Fruit fly (Drosophila melanogaster) whole organism, embryonic: ENCODE measurements around the gene CG3097.

Source experiments
- Ada2b ChIP-seq: fragments of 200-800 bp; sonication (Bioruptor generic); IDR thresholded peaks from 2 replicates; pipeline ENCODE4 v1.3.6; 2022; ENCODE audit warnings: missing biosample characterization, missing genetic modification characterization
- B-H1 ChIP-seq: fragments of 200-800 bp; sonication (Bioruptor generic); IDR thresholded peaks from 3 replicates; pipeline ENCODE4 v1.3.6; 2022; ENCODE audit warnings: missing biosample characterization, missing genetic modification characterization
- Bdp1 ChIP-seq: fragments of 200-800 bp; sonication (Bioruptor generic); optimal IDR thresholded peaks from 3 replicates; lab custom pipeline; 2016; ENCODE audit warnings: missing biosample characterization, missing genetic modification characterization
- CG10147 ChIP-seq: fragments of 200-800 bp; sonication (Bioruptor generic); optimal IDR thresholded peaks from 2 replicates; lab custom pipeline; 2019; ENCODE audit warnings: missing biosample characterization, mild to moderate bottlenecking, missing genetic modification characterization, moderate library complexity
- CG10321 ChIP-seq: fragments of 200-800 bp; sonication (Bioruptor generic); IDR thresholded peaks from 2 replicates; pipeline ENCODE4 v1.3.6; 2022; ENCODE audit warnings: missing biosample characterization, missing genetic modification characterization
- CG10543 ChIP-seq: fragments of 200-800 bp; sonication (Bioruptor generic); optimal IDR thresholded peaks from 3 replicates; lab custom pipeline; 2017; ENCODE audit warnings: missing biosample characterization, mild to moderate bottlenecking, missing genetic modification characterization, moderate library complexity
- CG17359 ChIP-seq: fragments of 200-800 bp; sonication (Bioruptor generic); optimal IDR thresholded peaks from 3 replicates; lab custom pipeline; 2018; ENCODE audit warnings: missing biosample characterization, mild to moderate bottlenecking, missing genetic modification characterization, moderate library complexity
- CG30403 ChIP-seq: fragments of 200-800 bp; sonication (Bioruptor generic); optimal IDR thresholded peaks from 3 replicates; lab custom pipeline; 2016; ENCODE audit warnings: missing biosample characterization, missing genetic modification characterization
- CG3407 ChIP-seq: fragments of 200-800 bp; sonication (Bioruptor generic); optimal IDR thresholded peaks from 2 replicates; lab custom pipeline; 2018; ENCODE audit warnings: missing biosample characterization, mild to moderate bottlenecking, missing genetic modification characterization
- CG3995 ChIP-seq: fragments of 200-800 bp; sonication (Bioruptor generic); optimal IDR thresholded peaks from 3 replicates; lab custom pipeline; 2016; ENCODE audit warnings: missing biosample characterization, missing genetic modification characterization
- CG6791 ChIP-seq: fragments of 200-800 bp; sonication (Bioruptor generic); IDR thresholded peaks from 3 replicates; pipeline ENCODE4 v1.3.6; 2022; ENCODE audit warnings: missing biosample characterization, missing genetic modification characterization; ENCODE audit not compliant: partially characterized antibody
- CG6854 ChIP-seq: fragments of 200-800 bp; sonication (Bioruptor generic); optimal IDR thresholded peaks from 3 replicates; lab custom pipeline; 2017; ENCODE audit warnings: missing biosample characterization, mild to moderate bottlenecking, missing genetic modification characterization
- CTCF ChIP-seq: fragments of 200-800 bp; sonication (Bioruptor generic); optimal IDR thresholded peaks from 2 replicates; lab custom pipeline; 2017; ENCODE audit warnings: missing biosample characterization, mild to moderate bottlenecking, missing genetic modification characterization, moderate library complexity
- D19A ChIP-seq: fragments of 200-800 bp; optimal IDR thresholded peaks from 3 replicates; lab custom pipeline; 2019; ENCODE audit warnings: missing biosample characterization, mild to moderate bottlenecking, missing genetic modification characterization, moderate library complexity
- Dip3 ChIP-seq: fragments of 200-800 bp; sonication (Bioruptor generic); optimal IDR thresholded peaks from 3 replicates; lab custom pipeline; 2016; ENCODE audit warnings: missing biosample characterization, missing genetic modification characterization
- Dll ChIP-seq: fragments of 200-800 bp; sonication (Bioruptor generic); IDR thresholded peaks from 4 replicates; pipeline ENCODE4 v1.3.6; 2022; ENCODE audit warnings: missing biosample characterization, missing genetic modification characterization; ENCODE audit not compliant: partially characterized antibody
- HmgZ ChIP-seq: fragments of 200-800 bp; sonication (Bioruptor generic); optimal IDR thresholded peaks from 2 replicates; lab custom pipeline; 2018; ENCODE audit warnings: missing biosample characterization, mild to moderate bottlenecking, missing genetic modification characterization
- Mad ChIP-seq: fragments of 200-800 bp; sonication (Bioruptor generic); optimal IDR thresholded peaks from 2 replicates; lab custom pipeline; 2016; ENCODE audit warnings: missing biosample characterization, missing genetic modification characterization
- Oaz ChIP-seq: fragments of 200-800 bp; sonication (Bioruptor generic); IDR thresholded peaks from 2 replicates; pipeline ENCODE4 v1.3.6; 2022; ENCODE audit warnings: missing biosample characterization, missing genetic modification characterization
- Tbp ChIP-seq: fragments of >200 bp; optimal IDR thresholded peaks from 2 replicates; lab custom pipeline; 2018; ENCODE audit warnings: missing biosample characterization, missing genetic modification characterization
- ab ChIP-seq: fragments of 200-800 bp; sonication (Bioruptor generic); optimal IDR thresholded peaks from 2 replicates; lab custom pipeline; 2016; ENCODE audit warnings: missing biosample characterization, missing genetic modification characterization
- al ChIP-seq: fragments of 200-800 bp; sonication (Bioruptor generic); IDR thresholded peaks from 2 replicates; pipeline ENCODE4 v1.3.6; 2022; ENCODE audit warnings: missing biosample characterization, missing genetic modification characterization
- aop ChIP-seq: fragments of 200-800 bp; sonication (Bioruptor generic); IDR thresholded peaks from 2 replicates; pipeline ENCODE4 v1.3.6; 2022; ENCODE audit warnings: missing biosample characterization, missing genetic modification characterization
- chm ChIP-seq: fragments of 200-800 bp; sonication (Bioruptor generic); IDR thresholded peaks from 2 replicates; pipeline ENCODE4 v1.3.6; 2022; ENCODE audit warnings: missing biosample characterization, missing genetic modification characterization
- chn ChIP-seq: fragments of 200-800 bp; sonication (Bioruptor generic); optimal IDR thresholded peaks from 2 replicates; lab custom pipeline; 2016; ENCODE audit warnings: missing biosample characterization, missing genetic modification characterization
- dati ChIP-seq: fragments of 200-800 bp; sonication (Bioruptor generic); IDR thresholded peaks from 2 replicates; pipeline ENCODE4 v1.3.6; 2022; ENCODE audit warnings: missing biosample characterization, missing genetic modification characterization
- emc ChIP-seq: fragments of 200-800 bp; sonication (Bioruptor generic); optimal IDR thresholded peaks from 2 replicates; lab custom pipeline; 2016; ENCODE audit warnings: missing biosample characterization, missing genetic modification characterization
- ewg ChIP-seq: fragments of 200-800 bp; sonication (Bioruptor generic); optimal IDR thresholded peaks from 3 replicates; lab custom pipeline; 2017; ENCODE audit warnings: mild to moderate bottlenecking, missing biosample characterization, missing genetic modification reagents, missing genetic modification characterization
- eyg ChIP-seq: fragments of 200-800 bp; sonication (Bioruptor generic); optimal IDR thresholded peaks from 3 replicates; lab custom pipeline; 2016; ENCODE audit warnings: missing biosample characterization, missing genetic modification characterization
- fru ChIP-seq: fragments of >200 bp; optimal IDR thresholded peaks from 2 replicates; lab custom pipeline; 2017
- gfzf ChIP-seq: fragments of 200-800 bp; sonication (Bioruptor generic); optimal IDR thresholded peaks from 2 replicates; lab custom pipeline; 2016; ENCODE audit warnings: missing biosample characterization, mild to moderate bottlenecking, missing genetic modification characterization, moderate library complexity
- gsb ChIP-seq: fragments of 200-800 bp; sonication (Bioruptor generic); IDR thresholded peaks from 2 replicates; pipeline ENCODE4 v1.3.6; 2022; ENCODE audit warnings: missing biosample characterization, missing genetic modification characterization
- gt ChIP-seq: fragments of 200-800 bp; sonication (Bioruptor generic); IDR thresholded peaks from 2 replicates; pipeline ENCODE4 v1.3.6; 2022; ENCODE audit warnings: missing biosample characterization, missing genetic modification characterization
- ham ChIP-seq: fragments of 200-800 bp; sonication (Bioruptor generic); IDR thresholded peaks from 2 replicates; pipeline ENCODE4 v1.3.6; 2022; ENCODE audit warnings: missing biosample characterization, missing genetic modification characterization
- hkb ChIP-seq, 2 experiments: fragments of 200-800 bp in 1 of 2; fragments of >200 bp in 1 of 2; sonication (Bioruptor generic) in 1 of 2; IDR thresholded peaks in 1 of 2; optimal IDR thresholded peaks in 1 of 2; 2 replicates each; pipeline versions ENCODE4 v1.3.6 to Lab custom; 2017 to 2022; ENCODE audit warnings: missing biosample characterization in 1 of 2, missing genetic modification characterization in 1 of 2
- lov ChIP-seq, 2 experiments: fragments of 200-800 bp in 1 of 2; fragments of >200 bp in 1 of 2; sonication (Bioruptor generic) in 1 of 2; IDR thresholded peaks in 1 of 2; optimal IDR thresholded peaks in 1 of 2; 2 replicates in 1 of 2; 3 replicates in 1 of 2; pipeline versions ENCODE4 v1.3.6 to Lab custom; 2017 to 2022; ENCODE audit warnings: missing biosample characterization in 1 of 2, missing genetic modification characterization in 1 of 2
- nerfin-2 ChIP-seq: fragments of 200-800 bp; sonication (Bioruptor generic); IDR thresholded peaks from 2 replicates; pipeline ENCODE4 v1.3.6; 2022; ENCODE audit warnings: missing biosample characterization, missing genetic modification characterization; ENCODE audit not compliant: partially characterized antibody
- psq ChIP-seq: fragments of 200-800 bp; sonication (Bioruptor generic); optimal IDR thresholded peaks from 2 replicates; lab custom pipeline; 2017; ENCODE audit warnings: missing biosample characterization, missing genetic modification characterization
- row ChIP-seq: fragments of 200-800 bp; sonication (Bioruptor generic); IDR thresholded peaks from 3 replicates; pipeline ENCODE4 v1.3.6; 2022; ENCODE audit warnings: missing biosample characterization, missing genetic modification characterization
- scrt ChIP-seq: fragments of 200-800 bp; sonication (Bioruptor generic); optimal IDR thresholded peaks from 2 replicates; lab custom pipeline; 2018; ENCODE audit warnings: missing biosample characterization, mild to moderate bottlenecking, missing genetic modification characterization, moderate library complexity
- sim ChIP-seq: fragments of 200-800 bp; sonication (Bioruptor generic); IDR thresholded peaks from 2 replicates; pipeline ENCODE4 v1.3.6; 2022; ENCODE audit warnings: missing biosample characterization, missing genetic modification characterization
- sr ChIP-seq: fragments of 200-800 bp; sonication (Bioruptor generic); IDR thresholded peaks from 3 replicates; pipeline ENCODE4 v1.3.6; 2022; ENCODE audit warnings: missing biosample characterization, missing genetic modification characterization
- ssp ChIP-seq: fragments of 200-800 bp; sonication (Bioruptor generic); IDR thresholded peaks from 2 replicates; pipeline ENCODE4 v1.3.6; 2022; ENCODE audit warnings: missing biosample characterization, missing genetic modification characterization
- sug ChIP-seq: fragments of 200-800 bp; optimal IDR thresholded peaks from 2 replicates; lab custom pipeline; 2019; ENCODE audit warnings: missing biosample characterization, mild to moderate bottlenecking, missing genetic modification characterization, moderate library complexity
- tio ChIP-seq: fragments of 200-800 bp; sonication (Bioruptor generic); optimal IDR thresholded peaks from 2 replicates; lab custom pipeline; 2017; ENCODE audit warnings: missing biosample characterization, missing genetic modification characterization, inconsistent platforms
- unc-4 ChIP-seq: fragments of 200-800 bp; sonication (Bioruptor generic); IDR thresholded peaks from 2 replicates; pipeline ENCODE4 v1.3.6; 2022; ENCODE audit warnings: missing biosample characterization, missing genetic modification characterization; ENCODE audit not compliant: partially characterized antibody
- unpg ChIP-seq: fragments of 200-800 bp; sonication (Bioruptor generic); optimal IDR thresholded peaks from 3 replicates; lab custom pipeline; 2018; ENCODE audit warnings: missing biosample characterization, mild to moderate bottlenecking, missing genetic modification characterization, moderate library complexity
- zen ChIP-seq: fragments of 200-800 bp; sonication (Bioruptor generic); optimal IDR thresholded peaks from 3 replicates; lab custom pipeline; 2018; ENCODE audit warnings: missing biosample characterization, mild to moderate bottlenecking, missing genetic modification characterization, moderate library complexity

The CG3097 gene

DNA sequence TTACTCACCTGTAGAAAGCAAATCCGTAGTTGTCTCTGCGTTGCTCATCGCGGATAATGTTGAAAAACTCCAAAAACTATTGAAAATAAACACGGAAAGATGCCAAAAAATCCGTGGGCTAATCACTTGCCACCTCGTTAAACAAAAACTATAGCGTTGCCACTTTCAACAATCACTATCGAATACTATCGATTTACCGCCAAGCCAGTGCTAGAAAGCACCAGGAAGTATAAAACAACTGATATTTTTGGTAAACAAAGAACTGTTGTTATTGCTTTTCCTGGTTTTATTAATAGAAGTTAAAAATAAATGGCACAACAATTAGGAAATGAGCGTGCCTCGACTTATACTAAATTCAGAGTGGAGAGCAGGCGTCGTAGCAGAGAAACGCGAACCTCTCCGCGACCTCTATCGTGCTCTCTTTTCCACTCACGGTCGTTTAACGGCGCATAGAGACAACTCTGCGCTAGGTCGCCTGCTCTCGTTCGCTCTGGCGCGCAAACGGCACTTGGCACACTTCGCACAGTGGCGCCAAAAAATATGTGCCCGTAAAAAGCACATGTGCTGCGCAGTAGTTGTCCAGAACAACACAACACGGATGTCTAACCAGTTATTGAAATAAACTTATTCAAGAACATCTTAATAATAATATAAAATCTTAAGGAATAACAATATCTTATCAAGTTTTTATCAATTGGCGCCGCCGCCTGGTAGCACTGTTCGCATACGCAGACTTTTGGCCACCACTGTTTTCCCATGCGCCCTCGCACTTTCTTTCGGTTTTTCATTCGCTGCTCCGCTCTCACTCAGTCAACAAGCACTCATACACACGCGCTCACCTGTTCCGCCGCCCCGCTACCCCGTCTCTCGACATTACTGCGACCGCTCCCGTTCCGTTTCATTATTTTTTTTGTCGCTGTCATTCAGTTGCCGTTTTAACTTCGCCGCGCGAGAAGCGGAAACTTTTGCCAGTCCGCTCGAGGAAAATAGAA, 15.4 kb downstream of the CG3097 start, which contains the start of the genes lin-52 and CG15771 (continued):
- peak; percentile 87 for TF ChIP-seq chm (GFP tag; lab: Robert Waterston, UW)
- peak; percentile 85 for TF ChIP-seq ab (GFP tag; lab: Kevin White, UChicago)
- TF ChIP-seq CG30403 (GFP tag; lab: Kevin White, UChicago), result peak; percentile 94
- TF ChIP-seq CG17359 (tag; lab: Kevin White, UChicago), result peak; percentile 93
- TF ChIP-seq eyg, result no peak
- TF ChIP-seq gt (GFP tag; lab: Robert Waterston, UW), result peak; percentile 77
- peak; percentile 57; the same call in 2 of the 4 replicates for TF ChIP-seq Dll (GFP tag; lab: Robert Waterston, UW)
- peak; percentile 90 for TF ChIP-seq CG10321 (GFP tag; lab: Robert Waterston, UW)
- TF ChIP-seq D19A, result peak; percentile 91
- TF ChIP-seq gsb (GFP tag; lab: Robert Waterston, UW), result peak; percentile 92
- TF ChIP-seq al (GFP tag; lab: Robert Waterston, UW), result peak; percentile 94
- TF ChIP-seq row (GFP tag; lab: Robert Waterston, UW), result peak; percentile 100
- TF ChIP-seq gfzf, result peak; percentile 53
- TF ChIP-seq ewg, result peak; percentile 89
- 0 out of 2 replicates have a peak, but pooled peaks have one; percentile 40 for TF ChIP-seq nerfin-2
- peak; percentile 82 for TF ChIP-seq Mad (GFP tag; lab: Kevin White, UChicago)
- TF ChIP-seq ham (GFP tag; lab: Robert Waterston, UW), result peak; percentile 87
- TF ChIP-seq scrt (GFP tag; lab: Kevin White, UChicago), result peak; percentile 92
- peak; percentile 69 for TF ChIP-seq CTCF (GFP tag; lab: Kevin White, UChicago)
- TF ChIP-seq chn (GFP tag; lab: Kevin White, UChicago), result peak; percentile 88
- peak; percentile 86 for TF ChIP-seq psq (GFP tag; lab: Kevin White, UChicago)
- TF ChIP-seq B-H1 (GFP tag; lab: Robert Waterston, UW), result peak; percentile 85
- peak; percentile 29 for TF ChIP-seq aop (GFP tag; lab: Robert Waterston, UW)
- TF ChIP-seq unpg, result peak; percentile 94
- no peak for TF ChIP-seq Tbp (GFP tag; lab: Kevin White, UChicago)
- peak; percentile 70 for TF ChIP-seq Dip3 (GFP tag; lab: Kevin White, UChicago)
- peak; percentile 55 for TF ChIP-seq CG3995
- peak; percentile 89 for TF ChIP-seq CG3407
- TF ChIP-seq Ada2b (GFP tag; lab: Robert Waterston, UW), result peak; percentile 93
- TF ChIP-seq CG6854 (GFP tag; lab: Kevin White, UChicago), result peak; percentile 95
- no peak for TF ChIP-seq fru (lab: Kevin White, UChicago)
- TF ChIP-seq hkb (optimal IDR thresholded peaks at IDR 0.05; lab: Kevin White, UChicago), result no peak
- peak; percentile 94 for TF ChIP-seq hkb (GFP tag; IDR thresholded peaks at IDR 0.05; lab: Robert Waterston, UW)
- TF ChIP-seq Oaz (GFP tag; lab: Robert Waterston, UW), result peak; percentile 94
- TF ChIP-seq dati (GFP tag; lab: Robert Waterston, UW), result peak; percentile 78
- peak; percentile 67 for TF ChIP-seq unc-4 (GFP tag; lab: Robert Waterston, UW)
- peak; percentile 55 for TF ChIP-seq Bdp1 (GFP tag; lab: Kevin White, UChicago)
- TF ChIP-seq tio (GFP tag; lab: Kevin White, UChicago), result peak; percentile 93
- peak; percentile 99 for TF ChIP-seq CG10543
- peak; percentile 84 for TF ChIP-seq zen (tag; lab: Kevin White, UChicago)
- TF ChIP-seq sr (GFP tag; lab: Robert Waterston, UW), result peak; percentile 81
- peak; percentile 93 for TF ChIP-seq CG10147 (GFP tag; lab: Kevin White, UChicago)
- peak; percentile 57; the same call in 2 of the 3 replicates for TF ChIP-seq CG6791
- TF ChIP-seq sug (tag; lab: Kevin White, UChicago), result peak; percentile 96
- peak; percentile 94 for TF ChIP-seq HmgZ (tag; lab: Kevin White, UChicago)
- TF ChIP-seq sim, result peak; percentile 92
- TF ChIP-seq ssp (GFP tag; lab: Robert Waterston, UW), result peak; percentile 89
- TF ChIP-seq emc (GFP tag; lab: Kevin White, UChicago), result peak; percentile 39
- no peak for TF ChIP-seq lov (optimal IDR thresholded peaks at IDR 0.05; lab: Kevin White, UChicago)
- TF ChIP-seq lov (GFP tag; IDR thresholded peaks at IDR 0.05; lab: Robert Waterston, UW), result peak; percentile 86
